Fruit fly (Drosophila melanogaster): Measurements from ENCODE around the gene CG43339.

- TF ChIP-seq psq (optimal IDR thresholded peaks at IDR 0.05) (no peak), Dll (optimal IDR thresholded peaks at IDR 0.05) (no peak), usp (GFP tag; optimal IDR thresholded peaks at IDR 0.05) (no peak)
These were observed 19.8 kb downstream of the CG43339 start for dm6 chr2L:18653328-18653675.

Data from whole organism.